Worm (Caenorhabditis elegans): ENCODE results near the gene T28A11.17.
A peak's percentile ranks its signal among the peaks of the same experiment; 100 is the strongest.

The T28A11.17 gene

ce11 chrV:3288134-3288533 is 22.0 kb upstream of the T28A11.17 start:
- TF ChIP-seq sptf-2 (GFP tag; optimal IDR thresholded peaks at IDR 0.05) (no peak), egl-18 (GFP tag; IDR thresholded peaks at IDR 0.05) (peak; percentile 52; the same call in 1 of the 2 replicates), bed-1 (GFP tag; IDR thresholded peaks at IDR 0.05) (peak; percentile 76; the same call in 1 of the 2 replicates), nhr-90 (tag; optimal IDR thresholded peaks at IDR 0.05) (no peak)

- no peak for TF ChIP-seq ztf-3 (GFP tag; optimal IDR thresholded peaks at IDR 0.05)
- no peak for TF ChIP-seq snpc-3.4 (tag; optimal IDR thresholded peaks at IDR 0.05)
- TF ChIP-seq ztf-28 (GFP tag; IDR thresholded peaks at IDR 0.05) = no peak
- no peak for TF ChIP-seq tbx-9 (tag; optimal IDR thresholded peaks at IDR 0.05; ENCODE audit: borderline replicate concordance)
- no peak for TF ChIP-seq sea-2 (GFP tag; IDR thresholded peaks at IDR 0.05)
Observed at ce11 chrV:3287330-3287729, 21.2 kb upstream of the T28A11.17 start, which contains the start of gene F35F10.7. TSS of gene F35F10.7 (minus strand) at chrV:3287430.

- TF ChIP-seq tlf-1 (GFP tag; optimal IDR thresholded peaks at IDR 0.05) = no peak
- TF ChIP-seq tbx-9 (tag; optimal IDR thresholded peaks at IDR 0.05; ENCODE audit: borderline replicate concordance) = no peak
- no peak for TF ChIP-seq zim-3 (tag; optimal IDR thresholded peaks at IDR 0.05)
- TF ChIP-seq aptf-3 (GFP tag; IDR thresholded peaks at IDR 0.05) = no peak
- no peak for TF ChIP-seq Y67H2A.10 (GFP tag; conservative IDR thresholded peaks at IDR 0.05)
- no peak for TF ChIP-seq nhr-90 (tag; optimal IDR thresholded peaks at IDR 0.05)
- TF ChIP-seq hrde-1 (tag; optimal IDR thresholded peaks at IDR 0.05; ENCODE audit: borderline replicate concordance) = no peak
- TF ChIP-seq ccch-3 (GFP tag; optimal IDR thresholded peaks at IDR 0.05) = no peak
- no peak for TF ChIP-seq snpc-4 (GFP tag; optimal IDR thresholded peaks at IDR 0.05)
- no peak for TF ChIP-seq snpc-4 (tag; optimal IDR thresholded peaks at IDR 0.05)
- no peak for TF ChIP-seq nfya-2 (GFP tag; IDR thresholded peaks at IDR 0.05)
- TF ChIP-seq Y53G8AR.9 (GFP tag; conservative IDR thresholded peaks at IDR 0.05) = no peak
- no peak for TF ChIP-seq nhr-80 (tag; optimal IDR thresholded peaks at IDR 0.05)
- no peak for TF ChIP-seq unc-130 (GFP tag; optimal IDR thresholded peaks at IDR 0.05)
- no peak for TF ChIP-seq F49E8.2 (tag; optimal IDR thresholded peaks at IDR 0.05; ENCODE audit: insufficient read depth)
Observed at ce11 chrV:3284629-3285028, 18.5 kb upstream of the T28A11.17 start, which contains the start of gene F35F10.5. TSS of gene F35F10.5 (plus strand) at chrV:3284929.

ce11 chrV:3282957-3283356 is 16.9 kb upstream of the T28A11.17 start, which contains the start of gene str-64:
TSS of gene str-64 (plus strand) at chrV:3283257.
- TF ChIP-seq nhr-80 (tag; optimal IDR thresholded peaks at IDR 0.05) (no peak), Y67H2A.10 (GFP tag; conservative IDR thresholded peaks at IDR 0.05) (no peak), nhr-179 (tag; optimal IDR thresholded peaks at IDR 0.05) (no peak), F39B2.1 (GFP tag; IDR thresholded peaks at IDR 0.05) (no peak), zim-3 (tag; optimal IDR thresholded peaks at IDR 0.05) (no peak), cebp-2 (GFP tag; IDR thresholded peaks at IDR 0.05) (no peak), sea-2 (GFP tag; IDR thresholded peaks at IDR 0.05) (no peak), F33H1.4 (GFP tag; IDR thresholded peaks at IDR 0.05) (no peak), nhr-27 (tag; optimal IDR thresholded peaks at IDR 0.05) (no peak), ekl-4 (GFP tag; IDR thresholded peaks at IDR 0.05) (no peak), snpc-4 (GFP tag; optimal IDR thresholded peaks at IDR 0.05) (no peak), snpc-4 (tag; optimal IDR thresholded peaks at IDR 0.05) (no peak), hmg-20 (GFP tag; IDR thresholded peaks at IDR 0.05) (no peak), lir-1 (GFP tag; conservative IDR thresholded peaks at IDR 0.05) (no peak), him-1 (tag; optimal IDR thresholded peaks at IDR 0.05) (no peak), ztf-25 (GFP tag; IDR thresholded peaks at IDR 0.05) (no peak)

DNA sequence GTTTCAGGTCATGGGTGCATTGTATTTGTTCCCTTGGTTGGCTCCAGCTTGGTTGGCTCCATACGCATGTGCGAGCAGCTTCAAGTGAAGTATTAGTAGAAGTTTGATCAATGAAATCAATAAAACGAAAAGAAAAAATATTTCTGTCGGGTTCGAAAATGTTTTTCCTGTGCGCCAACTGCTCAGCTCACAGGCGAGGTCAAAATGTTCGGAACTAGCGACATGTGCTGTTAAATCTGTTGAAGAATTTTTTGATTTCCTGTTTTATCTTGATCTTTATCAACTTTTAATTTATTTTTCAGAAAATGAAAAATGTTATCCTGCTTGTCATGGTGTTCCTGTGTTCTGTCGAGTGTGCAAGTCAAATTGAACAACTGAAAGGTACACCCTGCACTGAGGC is 15.4 kb upstream of the T28A11.17 start, which contains the start of gene T28A11.25:
Gene T28A11.25, plus strand, starts transcription at position 301 of the 400 bp plus-strand sequence.
- TF ChIP-seq hlh-26 (GFP tag; conservative IDR thresholded peaks at IDR 0.05) = no peak
- TF ChIP-seq pha-4 (tag; optimal IDR thresholded peaks at IDR 0.05) = no peak
- TF ChIP-seq madf-3 (GFP tag; IDR thresholded peaks at IDR 0.05) = 0 out of 2 replicates have a peak, but pooled peaks have one; percentile 28
